Worm (Caenorhabditis elegans): ENCODE data around the gene W06G6.9.

The W06G6.9 gene

DNA sequence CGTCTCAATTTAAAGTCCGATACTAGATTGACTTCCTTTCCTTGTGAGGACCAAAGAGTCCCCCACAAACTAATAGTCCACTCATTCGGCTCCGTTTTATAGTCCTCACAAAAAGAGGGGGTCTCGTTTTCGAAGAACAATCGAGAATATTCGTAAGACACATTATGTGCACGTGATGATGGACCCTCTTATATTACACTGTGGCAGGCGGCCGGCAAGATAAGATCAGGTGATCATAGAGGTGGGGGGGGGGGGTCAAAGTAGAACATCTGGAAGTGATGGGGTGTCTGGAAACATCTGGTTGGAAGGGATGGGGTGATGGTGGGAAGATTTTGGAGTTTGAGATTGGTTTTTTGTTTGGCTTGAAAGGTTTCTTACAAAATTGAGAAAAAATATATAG lies 47.8 kb downstream of the W06G6.9 start (continued):
- TF ChIP-seq rnt-1 (tag; optimal IDR thresholded peaks at IDR 0.05), result peak; percentile 13
- TF ChIP-seq unc-3 (GFP tag; conservative IDR thresholded peaks at IDR 0.05), result no peak
- TF ChIP-seq unc-3 (tag; optimal IDR thresholded peaks at IDR 0.05), result no peak
- TF ChIP-seq ceh-6 (GFP tag; optimal IDR thresholded peaks at IDR 0.05), result no peak
- TF ChIP-seq pag-3 (tag; optimal IDR thresholded peaks at IDR 0.05; ENCODE audit: borderline replicate concordance), result no peak

DNA sequence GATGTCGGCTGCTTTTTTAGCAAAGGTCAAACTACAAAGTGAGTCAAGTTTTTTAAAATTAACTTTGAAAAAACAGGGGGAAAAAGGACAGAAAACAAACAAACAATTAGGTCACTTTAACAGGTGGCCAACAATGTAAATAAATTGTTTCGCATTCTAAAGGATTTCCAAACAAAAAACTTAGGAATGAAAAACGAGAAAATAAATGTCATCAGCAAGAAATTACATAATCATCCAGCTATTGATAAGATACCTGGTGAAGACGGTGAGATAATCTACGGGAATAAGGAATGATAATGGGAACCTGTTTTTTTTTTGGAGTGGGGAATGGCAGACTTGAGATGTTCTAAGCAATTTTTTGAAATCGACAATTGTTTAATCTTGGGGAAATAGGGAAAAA lies 50.2 kb downstream of the W06G6.9 start:
- TF ChIP-seq pag-3 (tag; optimal IDR thresholded peaks at IDR 0.05; ENCODE audit: borderline replicate concordance) (no peak), pha-2 (tag; optimal IDR thresholded peaks at IDR 0.05) (no peak), Y22D7AL.16 (tag; optimal IDR thresholded peaks at IDR 0.05) (no peak), C38D4.7 (GFP tag; optimal IDR thresholded peaks at IDR 0.05) (no peak), che-1 (tag; optimal IDR thresholded peaks at IDR 0.05) (no peak), ceh-14 (tag; optimal IDR thresholded peaks at IDR 0.05) (no peak), elt-2 (tag; optimal IDR thresholded peaks at IDR 0.05) (peak; percentile 50), hlh-15 (tag; optimal IDR thresholded peaks at IDR 0.05) (no peak)

All from whole organism, late embryonic.